Worm (Caenorhabditis elegans) whole organism, L3 larva: Measurements from ENCODE around the gene vps-33.2.

Experiments
- R02D3.7 ChIP-seq: fragments of 150-350 bp; optimal IDR thresholded peaks from 2 replicates; lab custom pipeline; 2014; ENCODE audit warnings: missing biosample characterization, missing genetic modification characterization
- ZK546.5 ChIP-seq: sonication (generic microtip); optimal IDR thresholded peaks from 2 replicates; lab custom pipeline; 2017; ENCODE audit warnings: missing biosample characterization, missing genetic modification characterization
- aly-2 ChIP-seq: fragments of 150-350 bp; optimal IDR thresholded peaks from 2 replicates; lab custom pipeline; 2014; ENCODE audit warnings: missing biosample characterization, missing genetic modification characterization
- ama-1 ChIP-seq: fragments of 150-350 bp; optimal IDR thresholded peaks from 2 replicates; lab custom pipeline; 2018
- ceh-16 ChIP-seq: sonication (generic microtip); optimal IDR thresholded peaks from 2 replicates; lab custom pipeline; 2017; ENCODE audit warnings: missing biosample characterization, missing genetic modification characterization
- ceh-28 ChIP-seq: fragments of 150-350 bp; optimal IDR thresholded peaks from 2 replicates; lab custom pipeline; 2014; ENCODE audit warnings: missing biosample characterization, missing genetic modification reagents, missing genetic modification characterization
- ceh-82 ChIP-seq: fragments of 150-350 bp; optimal IDR thresholded peaks from 2 replicates; lab custom pipeline; 2014; ENCODE audit warnings: missing biosample characterization, missing genetic modification characterization
- ceh-9 ChIP-seq: sonication (generic microtip); optimal IDR thresholded peaks from 2 replicates; lab custom pipeline; 2018; ENCODE audit warnings: missing biosample characterization, missing genetic modification characterization
- daf-12 ChIP-seq: fragments of 150-350 bp; optimal IDR thresholded peaks from 2 replicates; lab custom pipeline; 2014; ENCODE audit warnings: missing biosample characterization, missing genetic modification reagents, missing genetic modification characterization
- egl-27 ChIP-seq: sonication (generic microtip); optimal IDR thresholded peaks from 4 replicates; lab custom pipeline; 2017; ENCODE audit warnings: missing biosample characterization, missing genetic modification reagents, missing genetic modification characterization
- egl-5 ChIP-seq: fragments of 150-350 bp; optimal IDR thresholded peaks from 2 replicates; lab custom pipeline; 2017; ENCODE audit warnings: missing biosample characterization, missing genetic modification reagents, missing genetic modification characterization, inconsistent platforms
- elt-1 ChIP-seq: fragments of 150-350 bp; optimal IDR thresholded peaks from 2 replicates; lab custom pipeline; 2014; ENCODE audit warnings: missing biosample characterization, missing genetic modification characterization
- elt-2 ChIP-seq: sonication (generic microtip); optimal IDR thresholded peaks from 2 replicates; lab custom pipeline; 2016; ENCODE audit warnings: missing genetic modification reagents, mild to moderate bottlenecking, missing genetic modification characterization, missing compliant biosample characterization
- elt-3 ChIP-seq, 3 experiments: fragments of 150-350 bp in 1 of 3; sonication (generic microtip) in 2 of 3; optimal IDR thresholded peaks; 2 replicates in 2 of 3; 4 replicates in 1 of 3; lab custom pipeline; 2014 to 2017; ENCODE audit warnings: missing biosample characterization in 3 of 3, missing genetic modification characterization in 3 of 3
- eor-1 ChIP-seq, 2 experiments: fragments of 150-350 bp; optimal IDR thresholded peaks; 2 replicates each; lab custom pipeline; 2014 to 2018; ENCODE audit warnings: missing biosample characterization in 2 of 2, missing genetic modification characterization in 2 of 2
- fkh-10 ChIP-seq: sonication (generic microtip); optimal IDR thresholded peaks from 2 replicates; lab custom pipeline; 2017; ENCODE audit warnings: missing biosample characterization, missing genetic modification reagents, missing genetic modification characterization
- fkh-2 ChIP-seq: fragments of 150-350 bp; optimal IDR thresholded peaks from 2 replicates; lab custom pipeline; 2014; ENCODE audit warnings: missing biosample characterization, missing genetic modification reagents, missing genetic modification characterization
- fos-1 ChIP-seq: fragments of 150-350 bp; optimal IDR thresholded peaks from 2 replicates; lab custom pipeline; 2014; ENCODE audit warnings: missing biosample characterization, missing genetic modification characterization
- hmg-11 ChIP-seq: sonication (generic microtip); optimal IDR thresholded peaks from 2 replicates; lab custom pipeline; 2016; ENCODE audit warnings: missing genetic modification characterization, missing compliant biosample characterization
- jun-1 ChIP-seq: fragments of 150-350 bp; optimal IDR thresholded peaks from 2 replicates; lab custom pipeline; 2014; ENCODE audit warnings: missing biosample characterization, missing genetic modification reagents, missing genetic modification characterization
- lin-15B ChIP-seq: fragments of 150-350 bp; optimal IDR thresholded peaks from 2 replicates; lab custom pipeline; 2014; ENCODE audit warnings: missing biosample characterization, missing genetic modification characterization
- lin-39 ChIP-seq: fragments of 150-350 bp; optimal IDR thresholded peaks from 2 replicates; lab custom pipeline; 2018; ENCODE audit warnings: missing biosample characterization, missing genetic modification reagents, missing genetic modification characterization
- lsy-12 ChIP-seq: sonication (generic microtip); optimal IDR thresholded peaks from 2 replicates; lab custom pipeline; 2016; ENCODE audit warnings: mild to moderate bottlenecking, missing genetic modification characterization, missing compliant biosample characterization
- mdl-1 ChIP-seq: fragments of 150-350 bp; optimal IDR thresholded peaks from 2 replicates; lab custom pipeline; 2014; ENCODE audit warnings: missing biosample characterization, missing genetic modification characterization
- mml-1 ChIP-seq: fragments of 150-350 bp; sonication (generic microtip); optimal IDR thresholded peaks from 3 replicates; lab custom pipeline; 2014; ENCODE audit warnings: missing biosample characterization, missing genetic modification characterization
- nfya-1 ChIP-seq: sonication (generic microtip); optimal IDR thresholded peaks from 2 replicates; lab custom pipeline; 2017; ENCODE audit warnings: missing genetic modification characterization, mild to moderate bottlenecking, missing compliant biosample characterization, antibody characterized with exemption, moderate library complexity; ENCODE audit not compliant: insufficient read depth
- nhr-11 ChIP-seq: fragments of 150-350 bp; optimal IDR thresholded peaks from 2 replicates; lab custom pipeline; 2014; ENCODE audit warnings: missing biosample characterization, missing genetic modification characterization
- nhr-12 ChIP-seq: fragments of 150-350 bp; optimal IDR thresholded peaks from 2 replicates; lab custom pipeline; 2014; ENCODE audit warnings: missing biosample characterization, missing genetic modification characterization
- nhr-23 ChIP-seq: fragments of 150-350 bp; optimal IDR thresholded peaks from 2 replicates; lab custom pipeline; 2014; ENCODE audit warnings: missing biosample characterization, missing genetic modification reagents, missing genetic modification characterization
- nhr-237 ChIP-seq: fragments of 150-350 bp; optimal IDR thresholded peaks from 2 replicates; lab custom pipeline; 2014; ENCODE audit warnings: missing biosample characterization, missing genetic modification characterization
- nhr-25 ChIP-seq: sonication (generic microtip); optimal IDR thresholded peaks from 2 replicates; lab custom pipeline; 2017; ENCODE audit warnings: missing biosample characterization, missing genetic modification characterization
- nhr-28 ChIP-seq: fragments of 150-350 bp; optimal IDR thresholded peaks from 2 replicates; lab custom pipeline; 2014; ENCODE audit warnings: missing biosample characterization, missing genetic modification characterization
- nhr-43 ChIP-seq: sonication (generic microtip); optimal IDR thresholded peaks from 2 replicates; lab custom pipeline; 2016; ENCODE audit warnings: mild to moderate bottlenecking, missing genetic modification characterization, missing compliant biosample characterization; ENCODE audit not compliant: poor library complexity, severe bottlenecking
- nhr-67 ChIP-seq: fragments of 150-350 bp; optimal IDR thresholded peaks from 2 replicates; lab custom pipeline; 2014; ENCODE audit warnings: missing biosample characterization, missing genetic modification characterization
- nhr-76 ChIP-seq: fragments of 150-350 bp; sonication (generic microtip); optimal IDR thresholded peaks from 5 replicates; lab custom pipeline; 2014; ENCODE audit warnings: missing biosample characterization, missing genetic modification characterization
- nhr-77 ChIP-seq: fragments of 150-350 bp; optimal IDR thresholded peaks from 2 replicates; lab custom pipeline; 2014; ENCODE audit warnings: missing biosample characterization, missing genetic modification characterization
- pha-4 ChIP-seq: fragments of 150-350 bp; optimal IDR thresholded peaks from 2 replicates; lab custom pipeline; 2014; ENCODE audit warnings: missing biosample characterization, missing genetic modification reagents, missing genetic modification characterization
- pqm-1 ChIP-seq: fragments of 150-350 bp; optimal IDR thresholded peaks from 2 replicates; lab custom pipeline; 2017; ENCODE audit warnings: missing biosample characterization, missing genetic modification characterization, inconsistent platforms
- sea-2 ChIP-seq: fragments of 150-350 bp; sonication (generic microtip); optimal IDR thresholded peaks from 4 replicates; lab custom pipeline; 2014; ENCODE audit warnings: missing biosample characterization, missing genetic modification reagents, missing genetic modification characterization
- skn-1 ChIP-seq: fragments of 150-350 bp; optimal IDR thresholded peaks from 2 replicates; lab custom pipeline; 2014; ENCODE audit warnings: missing biosample characterization, missing genetic modification characterization
- snpc-4 ChIP-seq: fragments of 150-350 bp; optimal IDR thresholded peaks from 2 replicates; lab custom pipeline; 2014; ENCODE audit warnings: missing biosample characterization, missing genetic modification characterization
- tbx-2 ChIP-seq: sonication (generic microtip); optimal IDR thresholded peaks from 2 replicates; lab custom pipeline; 2016; ENCODE audit warnings: mild to moderate bottlenecking, missing genetic modification characterization, missing compliant biosample characterization
- unc-39 ChIP-seq: sonication (generic microtip); optimal IDR thresholded peaks from 4 replicates; lab custom pipeline; 2017; ENCODE audit warnings: missing biosample characterization, missing genetic modification characterization
- unc-62 ChIP-seq: fragments of 150-350 bp; sonication (generic microtip); optimal IDR thresholded peaks from 4 replicates; lab custom pipeline; 2014; ENCODE audit warnings: missing biosample characterization, missing genetic modification reagents, missing genetic modification characterization
- zag-1 ChIP-seq: fragments of 150-350 bp; optimal IDR thresholded peaks from 2 replicates; lab custom pipeline; 2014; ENCODE audit warnings: missing biosample characterization, missing genetic modification characterization
- ztf-11 ChIP-seq: fragments of 150-350 bp; optimal IDR thresholded peaks from 2 replicates; lab custom pipeline; 2014; ENCODE audit warnings: missing biosample characterization, missing genetic modification characterization
- ztf-4 ChIP-seq: fragments of 150-350 bp; optimal IDR thresholded peaks from 2 replicates; lab custom pipeline; 2014; ENCODE audit warnings: missing biosample characterization, missing genetic modification characterization

Gene vps-33.2

ce11 chrII:6562203-6562867 is 38.7 kb upstream of the vps-33.2 start:
- peak; percentile 85 for TF ChIP-seq nhr-25 (tag; lab: Kevin White, UChicago)
- peak; percentile 64 for TF ChIP-seq nhr-23
- no peak for TF ChIP-seq nhr-77 (tag; lab: Kevin White, UChicago)
- peak in 1 of 3 experiments; percentile 45 for TF ChIP-seq elt-3 (tag; optimal IDR thresholded peaks at IDR 0.05; lab: Kevin White, UChicago)
- TF ChIP-seq ama-1 = peak; percentile 46
- peak; percentile 63 for TF ChIP-seq pha-4
- peak; percentile 32 for TF ChIP-seq nhr-43 (tag; lab: Kevin White, UChicago)
- no peak for TF ChIP-seq nhr-28
- TF ChIP-seq egl-5 = peak; percentile 68
- TF ChIP-seq jun-1 (tag; lab: Kevin White, UChicago) = peak; percentile 5
- TF ChIP-seq, all 47 proteins: peak for 8

ce11 chrII:6563238-6563637 is 37.8 kb upstream of the vps-33.2 start:
- TF ChIP-seq egl-27 (tag; lab: Kevin White, UChicago) (no peak), skn-1 (tag; lab: Kevin White, UChicago) (no peak), nhr-43 (tag; lab: Kevin White, UChicago) (no peak), lin-15B (peak; percentile 16), mdl-1 (tag; lab: Kevin White, UChicago) (no peak), lsy-12 (tag; lab: Kevin White, UChicago) (no peak), nhr-11 (no peak), fkh-2 (tag; lab: Kevin White, UChicago) (no peak), pha-4 (no peak), elt-3 (tag; optimal IDR thresholded peaks at IDR 0.05; lab: Kevin White, UChicago) (no peak), ZK546.5 (tag; lab: Kevin White, UChicago) (no peak), R02D3.7 (tag; lab: Kevin White, UChicago) (no peak), nhr-25 (tag; lab: Kevin White, UChicago) (no peak), elt-2 (tag; lab: Kevin White, UChicago) (peak; percentile 3), nhr-28 (no peak), egl-5 (no peak), hmg-11 (peak; percentile 55), nfya-1 (tag; lab: Kevin White, UChicago) (peak; percentile 55), nhr-67 (tag; lab: Kevin White, UChicago) (no peak), ceh-16 (no peak), sea-2 (no peak), aly-2 (tag; lab: Kevin White, UChicago) (no peak), ztf-11 (no peak), eor-1 (tag; optimal IDR thresholded peaks at IDR 0.05; lab: Kevin White, UChicago) (no peak), nhr-237 (tag; lab: Kevin White, UChicago) (no peak), ceh-28 (peak; percentile 21), snpc-4 (peak; percentile 67), unc-62 (GFP tag; lab: Kevin White, UChicago) (no peak), unc-39 (no peak), zag-1 (tag; lab: Kevin White, UChicago) (no peak), nhr-76 (tag; lab: Kevin White, UChicago) (no peak), nhr-12 (tag; lab: Kevin White, UChicago) (no peak), daf-12 (no peak), lin-39 (tag; lab: Kevin White, UChicago) (peak; percentile 70), ceh-82 (tag; lab: Kevin White, UChicago) (no peak), nhr-23 (no peak), jun-1 (tag; lab: Kevin White, UChicago) (no peak), ama-1 (no peak), ceh-9 (no peak), ztf-4 (tag; lab: Kevin White, UChicago) (no peak), mml-1 (tag; lab: Kevin White, UChicago) (no peak), tbx-2 (no peak), fos-1 (no peak), elt-1 (tag; lab: Kevin White, UChicago) (no peak), pqm-1 (no peak), fkh-10 (GFP tag; lab: Kevin White, UChicago) (no peak), nhr-77 (tag; lab: Kevin White, UChicago) (no peak)
